Worm (Caenorhabditis elegans): ENCODE measurements around the gene C33H5.13.
A peak's percentile ranks its signal among the peaks of the same experiment; 100 is the strongest.

The C33H5.13 gene

ce11 chrIV:7815683-7816183 is 23.7 kb upstream of the C33H5.13 start, which contains the start of gene cdgs-1:
Gene cdgs-1 (minus strand): TSS chrIV:7815733.
- TF ChIP-seq ces-1 (GFP tag; optimal IDR thresholded peaks at IDR 0.05) = peak; percentile 83
- no peak for TF ChIP-seq M03D4.4 (tag; optimal IDR thresholded peaks at IDR 0.05)
- no peak for TF ChIP-seq flh-1 (GFP tag; optimal IDR thresholded peaks at IDR 0.05)
- peak; percentile 36 for TF ChIP-seq unc-62 (GFP tag; optimal IDR thresholded peaks at IDR 0.05)

ce11 chrIV:7812709-7813108 is 20.6 kb upstream of the C33H5.13 start, which contains the start of gene zgpa-1:
Gene zgpa-1 (minus strand): TSS chrIV:7812809.
- TF ChIP-seq mep-1 (tag; optimal IDR thresholded peaks at IDR 0.05) (no peak), ceh-43 (GFP tag; optimal IDR thresholded peaks at IDR 0.05) (no peak), ces-1 (GFP tag; optimal IDR thresholded peaks at IDR 0.05) (no peak), cnd-1 (tag; optimal IDR thresholded peaks at IDR 0.05) (no peak), lin-32 (GFP tag; optimal IDR thresholded peaks at IDR 0.05) (no peak), drap-1 (GFP tag; optimal IDR thresholded peaks at IDR 0.05) (no peak), nhr-2 (tag; optimal IDR thresholded peaks at IDR 0.05) (no peak), hlh-1 (tag; optimal IDR thresholded peaks at IDR 0.05) (no peak), unc-120 (tag; optimal IDR thresholded peaks at IDR 0.05; ENCODE audit: poor library complexity, severe bottlenecking) (no peak), blmp-1 (tag; optimal IDR thresholded peaks at IDR 0.05) (no peak), ztf-11 (tag; optimal IDR thresholded peaks at IDR 0.05) (no peak), unc-62 (GFP tag; optimal IDR thresholded peaks at IDR 0.05) (no peak), nhr-76 (tag; optimal IDR thresholded peaks at IDR 0.05) (no peak), flh-1 (GFP tag; optimal IDR thresholded peaks at IDR 0.05) (no peak), zip-8 (tag; optimal IDR thresholded peaks at IDR 0.05) (no peak), ceh-39 (tag; optimal IDR thresholded peaks at IDR 0.05) (no peak), ham-2 (GFP tag; optimal IDR thresholded peaks at IDR 0.05) (no peak)

- peak; percentile 88 for TF ChIP-seq elt-1 (tag; optimal IDR thresholded peaks at IDR 0.05; ENCODE audit: borderline replicate concordance, insufficient read depth)
- TF ChIP-seq ceh-43 (GFP tag; optimal IDR thresholded peaks at IDR 0.05) = no peak
Observed at ce11 chrIV:7808583-7808982, 16.5 kb upstream of the C33H5.13 start, which contains the start of gene C33H5.1. Gene C33H5.1 (plus strand): TSS chrIV:7808912.

ce11 chrIV:7804740-7805139 is 12.7 kb upstream of the C33H5.13 start, which contains the start of gene C33H5.2:
Gene C33H5.2 (plus strand): TSS chrIV:7805040.
- TF ChIP-seq ces-1 (GFP tag; optimal IDR thresholded peaks at IDR 0.05) = no peak
- no peak for TF ChIP-seq nhr-28 (tag; optimal IDR thresholded peaks at IDR 0.05)
- TF ChIP-seq unc-39 (tag; optimal IDR thresholded peaks at IDR 0.05) = no peak
- TF ChIP-seq nhr-76 (tag; optimal IDR thresholded peaks at IDR 0.05) = no peak
- no peak for TF ChIP-seq hlh-1 (tag; optimal IDR thresholded peaks at IDR 0.05)
- TF ChIP-seq cnd-1 (tag; optimal IDR thresholded peaks at IDR 0.05) = no peak
- peak; percentile 64 for TF ChIP-seq elt-1 (tag; optimal IDR thresholded peaks at IDR 0.05; ENCODE audit: borderline replicate concordance, insufficient read depth)

ce11 chrIV:7803250-7803649 is 11.2 kb upstream of the C33H5.13 start, which contains the start of gene C33H5.16:
Gene C33H5.16 (minus strand): TSS chrIV:7803350.
- TF ChIP-seq M03D4.4 (tag; optimal IDR thresholded peaks at IDR 0.05) = no peak
- no peak for TF ChIP-seq nhr-28 (tag; optimal IDR thresholded peaks at IDR 0.05)

ce11 chrIV:7800338-7800737 is 8.3 kb upstream of the C33H5.13 start:
- TF ChIP-seq lin-32 (GFP tag; optimal IDR thresholded peaks at IDR 0.05) = no peak
- TF ChIP-seq tbx-8 (GFP tag; optimal IDR thresholded peaks at IDR 0.05) = no peak
- no peak for TF ChIP-seq ceh-39 (tag; optimal IDR thresholded peaks at IDR 0.05)
- TF ChIP-seq lin-13 (tag; optimal IDR thresholded peaks at IDR 0.05) = no peak
- TF ChIP-seq drap-1 (GFP tag; optimal IDR thresholded peaks at IDR 0.05) = no peak
- TF ChIP-seq snpc-4 (tag; optimal IDR thresholded peaks at IDR 0.05) = no peak
- no peak for TF ChIP-seq ham-2 (GFP tag; optimal IDR thresholded peaks at IDR 0.05)

ce11 chrIV:7796432-7797113 is 4.5 kb upstream of the C33H5.13 start, which contains the start of gene sgo-1:
Gene sgo-1 (minus strand): TSS chrIV:7796482.
- TF ChIP-seq blmp-1 (tag; optimal IDR thresholded peaks at IDR 0.05) = no peak
- TF ChIP-seq unc-62 (GFP tag; optimal IDR thresholded peaks at IDR 0.05) = no peak
- TF ChIP-seq lin-32 (GFP tag; optimal IDR thresholded peaks at IDR 0.05) = no peak

All from whole organism, mixed stage, embryonic.